Worm (Caenorhabditis elegans): ENCODE results near the gene dnj-23.

- no peak for TF ChIP-seq lin-39 (tag; optimal IDR thresholded peaks at IDR 0.05)
- TF ChIP-seq alr-1 (tag; optimal IDR thresholded peaks at IDR 0.05) = no peak
- TF ChIP-seq elt-3 (tag; optimal IDR thresholded peaks at IDR 0.05) = no peak
- TF ChIP-seq skn-1 (tag; optimal IDR thresholded peaks at IDR 0.05) = no peak
- no peak for TF ChIP-seq unc-62 (GFP tag; optimal IDR thresholded peaks at IDR 0.05)
- no peak for TF ChIP-seq aly-2 (tag; optimal IDR thresholded peaks at IDR 0.05)
- TF ChIP-seq ztf-11 (tag; optimal IDR thresholded peaks at IDR 0.05) = no peak
- TF ChIP-seq nhr-11 (tag; optimal IDR thresholded peaks at IDR 0.05) = no peak
- TF ChIP-seq snpc-4 (tag; optimal IDR thresholded peaks at IDR 0.05) = no peak
These were observed 23.9 kb upstream of the dnj-23 start for ce11 chrII:9132338-9132737.
